Worm (Caenorhabditis elegans): ENCODE results near the gene acp-4.
"Not testable (repeated sequence)": the region's sequence is repeated elsewhere in the genome, so short reads cannot be mapped to it uniquely, and the experiment has no call there.

- TF ChIP-seq ZK337.2 (GFP tag; IDR thresholded peaks at IDR 0.05); fkh-10 (GFP tag; optimal IDR thresholded peaks at IDR 0.05); nhr-28 (tag; optimal IDR thresholded peaks at IDR 0.05); dmd-9 (GFP tag; IDR thresholded peaks at IDR 0.05); lir-3 (tag; optimal IDR thresholded peaks at IDR 0.05); egl-27 (tag; optimal IDR thresholded peaks at IDR 0.05): not testable (repeated sequence)
Measured at ce11 chrII:8419798-8420197, 15.1 kb downstream of the acp-4 start, which contains the start of gene F14E5.8.
